Fruit fly (Drosophila melanogaster): ENCODE data around the gene CG1965.

CG1965 gene

DNA sequence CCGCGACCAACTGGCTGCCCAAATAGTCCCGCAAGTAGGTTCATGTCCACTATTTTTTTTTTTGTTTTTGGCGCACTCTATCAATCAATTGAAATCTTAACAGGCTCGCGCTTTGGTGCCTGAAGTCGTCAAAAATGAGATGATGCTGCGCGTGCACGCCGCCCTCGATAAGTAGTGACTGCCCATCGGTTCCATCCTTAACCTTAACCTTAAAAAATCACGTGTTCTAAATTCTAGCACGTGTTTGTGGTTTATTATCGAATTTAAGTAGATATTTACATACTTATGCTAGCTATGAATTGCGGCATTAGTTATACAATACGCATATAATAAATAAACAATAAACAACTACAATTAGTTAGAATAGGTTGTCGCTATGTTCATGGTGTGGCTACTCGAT is 27.2 kb downstream of the CG1965 start:
- TF ChIP-seq CG8119 (GFP tag; IDR thresholded peaks at IDR 0.05) (no peak), Hr39 (GFP tag; optimal IDR thresholded peaks at IDR 0.05) (no peak), Blimp-1 (GFP tag; optimal IDR thresholded peaks at IDR 0.05) (no peak), CG7368 (GFP tag; optimal IDR thresholded peaks at IDR 0.05) (no peak), Hr38 (GFP tag; optimal IDR thresholded peaks at IDR 0.05) (no peak)

dm6 chr3R:7102853-7103833 is 35.9 kb downstream of the CG1965 start:
- TF ChIP-seq cyc (GFP tag; optimal IDR thresholded peaks at IDR 0.05) (no peak), CG16779 (tag; optimal IDR thresholded peaks at IDR 0.05) (peak; percentile 6), CG8119 (GFP tag; IDR thresholded peaks at IDR 0.05) (peak; percentile 41; the same call in 2 of the 3 replicates), ss (GFP tag; optimal IDR thresholded peaks at IDR 0.05) (peak; percentile 40 to 57), Lpt (GFP tag; optimal IDR thresholded peaks at IDR 0.05) (peak; percentile 64), CG6854 (GFP tag; optimal IDR thresholded peaks at IDR 0.05) (peak; percentile 8), Eip78C (GFP tag) (peak; percentile 75), Hr4 (GFP tag; optimal IDR thresholded peaks at IDR 0.05) (no peak), CG15336 (GFP tag; IDR thresholded peaks at IDR 0.05) (peak; percentile 53; the same call in 1 of the 2 replicates), Hr39 (GFP tag; optimal IDR thresholded peaks at IDR 0.05) (no peak), net (GFP tag; optimal IDR thresholded peaks at IDR 0.05) (peak; percentile 5), fkh (GFP tag; optimal IDR thresholded peaks at IDR 0.05) (peak; percentile 78), CG31627 (GFP tag; optimal IDR thresholded peaks at IDR 0.05) (no peak), CG9139 (GFP tag; optimal IDR thresholded peaks at IDR 0.05) (peak; percentile 24), CG6163 (GFP tag; IDR thresholded peaks at IDR 0.05) (peak; percentile 44; the same call in 2 of the 3 replicates), eg (GFP tag; IDR thresholded peaks at IDR 0.05) (0 out of 3 replicates have a peak, but pooled peaks have one; percentile 29), Gug (GFP tag; IDR thresholded peaks at IDR 0.05) (no peak), vri (GFP tag; optimal IDR thresholded peaks at IDR 0.05) (peak; percentile 8), dsx (GFP tag; optimal IDR thresholded peaks at IDR 0.05; ENCODE audit: poor library complexity, severe bottlenecking) (peak; percentile 73), svp (GFP tag) (peak; percentile 60), Ets96B (tag; optimal IDR thresholded peaks at IDR 0.05) (peak; percentile 23), Sox102F (GFP tag; optimal IDR thresholded peaks at IDR 0.05) (peak; percentile 11), Eip93F (GFP tag; optimal IDR thresholded peaks at IDR 0.05) (peak; percentile 78), CG11294 (GFP tag; IDR thresholded peaks at IDR 0.05) (no peak), CG3919 (GFP tag; optimal IDR thresholded peaks at IDR 0.05) (peak; percentile 16), CG6808 (GFP tag; optimal IDR thresholded peaks at IDR 0.05) (peak; percentile 43), Sox14 (GFP tag; optimal IDR thresholded peaks at IDR 0.05) (no peak), CG1621 (tag; optimal IDR thresholded peaks at IDR 0.05) (peak; percentile 24)

DNA sequence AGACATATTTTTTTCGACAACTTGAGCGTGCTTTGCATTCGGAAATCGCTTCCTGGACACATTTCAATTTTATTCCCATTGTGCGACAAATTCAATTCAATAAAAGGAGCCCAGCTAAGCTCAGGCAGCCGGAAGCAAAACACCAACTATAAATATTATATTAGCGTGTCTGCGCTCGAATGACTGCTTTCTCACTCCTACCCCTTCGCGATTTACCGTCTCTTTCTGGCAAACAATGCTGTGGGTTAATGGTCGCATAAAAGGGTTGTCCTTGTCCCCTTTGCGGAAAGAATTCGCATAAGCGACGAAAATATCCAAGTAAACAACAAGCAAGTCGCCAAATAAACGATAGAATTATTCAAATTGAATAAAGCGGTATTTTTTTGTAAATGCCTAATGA is 37.1 kb downstream of the CG1965 start:
- peak; percentile 14 for TF ChIP-seq svp (GFP tag)
- TF ChIP-seq CG6276 (GFP tag; optimal IDR thresholded peaks at IDR 0.05), result no peak

dm6 chr3R:7105503-7106164 is 38.4 kb downstream of the CG1965 start:
- no peak for TF ChIP-seq CG3919 (GFP tag; optimal IDR thresholded peaks at IDR 0.05)
- no peak for TF ChIP-seq achi (GFP tag; optimal IDR thresholded peaks at IDR 0.05)
- no peak for TF ChIP-seq Hr4 (GFP tag; optimal IDR thresholded peaks at IDR 0.05)
- no peak for TF ChIP-seq CG34406 (GFP tag; optimal IDR thresholded peaks at IDR 0.05)
- TF ChIP-seq CG9139 (GFP tag; optimal IDR thresholded peaks at IDR 0.05), result no peak
- no peak for TF ChIP-seq fd59A (GFP tag; optimal IDR thresholded peaks at IDR 0.05)
- TF ChIP-seq acj6 (GFP tag; optimal IDR thresholded peaks at IDR 0.05), result no peak
- TF ChIP-seq CG3032 (tag; optimal IDR thresholded peaks at IDR 0.05), result no peak
- no peak for TF ChIP-seq CG16779 (tag; optimal IDR thresholded peaks at IDR 0.05)
- TF ChIP-seq CG8319 (GFP tag; optimal IDR thresholded peaks at IDR 0.05), result no peak
- TF ChIP-seq Lpt (GFP tag; optimal IDR thresholded peaks at IDR 0.05), result no peak
- no peak for TF ChIP-seq dsx (GFP tag; optimal IDR thresholded peaks at IDR 0.05; ENCODE audit: poor library complexity, severe bottlenecking)
- no peak for TF ChIP-seq pdm3 (GFP tag; optimal IDR thresholded peaks at IDR 0.05)
- TF ChIP-seq CG6163 (GFP tag; IDR thresholded peaks at IDR 0.05), result no peak

Measured in whole organism, prepupa.